Fruit fly (Drosophila melanogaster) whole organism, embryonic: ENCODE data around the gene LanB1.
A peak's percentile ranks its signal among the peaks of the same experiment; 100 is the strongest.

ENCODE experiments used
- BtbVII ChIP-seq: fragments of 200-800 bp; sonication (Bioruptor generic); optimal IDR thresholded peaks from 3 replicates; lab custom pipeline; 2017; ENCODE audit warnings: missing biosample characterization, mild to moderate bottlenecking, missing genetic modification characterization
- CG12299 ChIP-seq: fragments of 200-800 bp; sonication (Bioruptor generic); optimal IDR thresholded peaks from 2 replicates; lab custom pipeline; 2018; ENCODE audit warnings: missing biosample characterization, mild to moderate bottlenecking, missing genetic modification characterization
- CG13894 ChIP-seq: fragments of 200-800 bp; sonication (Bioruptor generic); optimal IDR thresholded peaks from 3 replicates; lab custom pipeline; 2018; ENCODE audit warnings: missing biosample characterization, mild to moderate bottlenecking, missing genetic modification characterization, moderate library complexity
- CG14014 ChIP-seq: fragments of 200-800 bp; sonication (Bioruptor generic); IDR thresholded peaks from 2 replicates; pipeline ENCODE4 v1.3.6; 2022; ENCODE audit warnings: missing biosample characterization, missing genetic modification characterization
- CG14441 ChIP-seq: fragments of 200-800 bp; sonication (Bioruptor generic); IDR thresholded peaks from 2 replicates; pipeline ENCODE4 v1.3.6; 2022; ENCODE audit warnings: missing biosample characterization, missing genetic modification characterization
- CG15011 ChIP-seq: fragments of 200-800 bp; sonication (Bioruptor generic); optimal IDR thresholded peaks from 3 replicates; lab custom pipeline; 2018; ENCODE audit warnings: missing biosample characterization, mild to moderate bottlenecking, missing genetic modification characterization
- CG15073 ChIP-seq: fragments of 200-800 bp; sonication (Bioruptor generic); optimal IDR thresholded peaks from 2 replicates; lab custom pipeline; 2016; ENCODE audit warnings: missing biosample characterization, missing genetic modification characterization
- CG17361 ChIP-seq: fragments of 200-800 bp; sonication (Bioruptor generic); IDR thresholded peaks from 3 replicates; pipeline ENCODE4 v1.3.6; 2022; ENCODE audit warnings: missing biosample characterization, missing genetic modification characterization
- CG18011 ChIP-seq: fragments of 200-800 bp; sonication (Bioruptor generic); optimal IDR thresholded peaks from 2 replicates; lab custom pipeline; 2017; ENCODE audit warnings: missing biosample characterization, missing genetic modification characterization, mild to moderate bottlenecking, moderate library complexity, missing genotype
- CG2678 ChIP-seq: fragments of 200-800 bp; sonication (Bioruptor generic); optimal IDR thresholded peaks from 3 replicates; lab custom pipeline; 2019; ENCODE audit warnings: missing biosample characterization, mild to moderate bottlenecking, missing genetic modification characterization, moderate library complexity
- CG2875 ChIP-seq: fragments of 200-800 bp; sonication (Bioruptor generic); optimal IDR thresholded peaks from 2 replicates; lab custom pipeline; 2017; ENCODE audit warnings: missing biosample characterization, mild to moderate bottlenecking, missing genetic modification characterization, missing genetic modification reagents
- CG30431 ChIP-seq: fragments of 200-800 bp; sonication (Bioruptor generic); optimal IDR thresholded peaks from 2 replicates; lab custom pipeline; 2017; ENCODE audit warnings: missing biosample characterization, missing genetic modification characterization
- CG33557 ChIP-seq: fragments of 200-800 bp; sonication (Bioruptor generic); optimal IDR thresholded peaks from 2 replicates; lab custom pipeline; 2019; ENCODE audit warnings: missing biosample characterization, mild to moderate bottlenecking, missing genetic modification characterization, moderate library complexity
- CG3726 ChIP-seq: fragments of 200-800 bp; sonication (Bioruptor generic); IDR thresholded peaks from 3 replicates; pipeline ENCODE4, ENCODE4 v1.3.6; 2022; ENCODE audit warnings: missing biosample characterization, missing genetic modification characterization
- CG3995 ChIP-seq: fragments of 200-800 bp; sonication (Bioruptor generic); optimal IDR thresholded peaks from 3 replicates; lab custom pipeline; 2016; ENCODE audit warnings: missing biosample characterization, missing genetic modification characterization
- CG4404 ChIP-seq: fragments of 200-800 bp; sonication (Bioruptor generic); IDR thresholded peaks from 2 replicates; pipeline ENCODE4 v1.3.6; 2022; ENCODE audit warnings: missing biosample characterization, missing genetic modification characterization
- CG5245 ChIP-seq: fragments of 200-800 bp; sonication (Bioruptor generic); optimal IDR thresholded peaks from 3 replicates; lab custom pipeline; 2016; ENCODE audit warnings: missing biosample characterization, missing genetic modification characterization
- CG6791 ChIP-seq: fragments of 200-800 bp; sonication (Bioruptor generic); IDR thresholded peaks from 3 replicates; pipeline ENCODE4 v1.3.6; 2022; ENCODE audit warnings: missing biosample characterization, missing genetic modification characterization; ENCODE audit not compliant: partially characterized antibody
- CG7271 ChIP-seq: fragments of 200-800 bp; sonication (Bioruptor generic); optimal IDR thresholded peaks from 2 replicates; lab custom pipeline; 2018; ENCODE audit warnings: missing biosample characterization, mild to moderate bottlenecking, missing genetic modification characterization, moderate library complexity
- CG8290 ChIP-seq, 3 experiments: fragments of 200-800 bp; sonication (Bioruptor generic); optimal IDR thresholded peaks; 2 replicates each; lab custom pipeline; 2016 to 2019; ENCODE audit warnings: missing biosample characterization in 3 of 3, missing genetic modification characterization in 3 of 3, mild to moderate bottlenecking in 2 of 3, moderate library complexity in 1 of 3
- CG9727 ChIP-seq: fragments of 200-800 bp; sonication (Bioruptor generic); optimal IDR thresholded peaks from 3 replicates; lab custom pipeline; 2017; ENCODE audit warnings: missing biosample characterization, mild to moderate bottlenecking, missing genetic modification characterization
- CHES-1-like ChIP-seq: fragments of 200-800 bp; sonication (Bioruptor generic); optimal IDR thresholded peaks from 2 replicates; lab custom pipeline; 2016; ENCODE audit warnings: missing biosample characterization, missing genetic modification characterization
- GATAe ChIP-seq: fragments of 200-800 bp; sonication (Bioruptor generic); conservative IDR thresholded peaks from 2 replicates; pipeline ENCODE4 v1.3.6; 2022; ENCODE audit warnings: missing biosample characterization, missing genetic modification characterization
- H15 ChIP-seq: fragments of 200-800 bp; sonication (Bioruptor generic); IDR thresholded peaks from 3 replicates; pipeline ENCODE4 v1.3.6; 2022; ENCODE audit warnings: missing biosample characterization, missing genetic modification characterization
- Jarid2 ChIP-seq: fragments of 200-800 bp; sonication (Bioruptor generic); optimal IDR thresholded peaks from 3 replicates; lab custom pipeline; 2017; ENCODE audit warnings: mild to moderate bottlenecking, missing biosample characterization, missing genetic modification reagents, missing genetic modification characterization
- Med ChIP-seq: fragments of 200-800 bp; sonication (Bioruptor generic); peaks from one replicate; lab custom pipeline; 2016; ENCODE audit warnings: missing biosample characterization, missing genetic modification characterization, mild to moderate bottlenecking, inconsistent platforms, moderate library complexity
- Mrtf ChIP-seq: fragments of 200-800 bp; sonication (Bioruptor generic); IDR thresholded peaks from 3 replicates; pipeline ENCODE4 v1.3.6; 2022; ENCODE audit warnings: missing biosample characterization, missing genetic modification characterization
- Rfx ChIP-seq: fragments of 200-800 bp; sonication (Bioruptor generic); IDR thresholded peaks from 2 replicates; pipeline ENCODE4 v1.3.6; 2022; ENCODE audit warnings: missing biosample characterization, missing genetic modification characterization
- Scr ChIP-seq: fragments of 200-800 bp; sonication (Bioruptor generic); IDR thresholded peaks from 2 replicates; pipeline ENCODE4 v1.3.6; 2022; ENCODE audit warnings: missing biosample characterization, missing genetic modification characterization; ENCODE audit not compliant: partially characterized antibody
- Spps ChIP-seq: fragments of 200-800 bp; sonication (Bioruptor generic); optimal IDR thresholded peaks from 2 replicates; lab custom pipeline; 2018; ENCODE audit warnings: missing biosample characterization, mild to moderate bottlenecking, missing genetic modification characterization
- Trl ChIP-seq, 3 experiments: fragments of >200 bp in 2 of 3; fragments of 200-800 bp in 1 of 3; sonication (Bioruptor generic) in 1 of 3; optimal IDR thresholded peaks; 2 replicates in 1 of 3; 3 replicates in 2 of 3; lab custom pipeline; 2016 to 2017; ENCODE audit warnings: missing biosample characterization in 1 of 3, missing genetic modification characterization in 1 of 3
- bowl ChIP-seq: fragments of 200-800 bp; sonication (Bioruptor generic); IDR thresholded peaks from 2 replicates; pipeline ENCODE4 v1.3.6; 2022; ENCODE audit warnings: missing biosample characterization, missing genetic modification characterization
- dan ChIP-seq: fragments of 200-800 bp; sonication (Bioruptor generic); IDR thresholded peaks from 2 replicates; pipeline ENCODE4 v1.3.6; 2022; ENCODE audit warnings: missing biosample characterization, missing genetic modification characterization
- dmrt99B ChIP-seq: fragments of 200-800 bp; sonication (Bioruptor generic); optimal IDR thresholded peaks from 2 replicates; lab custom pipeline; 2018; ENCODE audit warnings: missing biosample characterization, mild to moderate bottlenecking, missing genetic modification characterization, moderate library complexity
- dysf ChIP-seq: fragments of 200-800 bp; sonication (Bioruptor generic); IDR thresholded peaks from 3 replicates; pipeline ENCODE4 v1.3.6; 2022; ENCODE audit warnings: missing biosample characterization, missing genetic modification characterization
- ftz-f1 ChIP-seq: fragments of 200-800 bp; sonication (Bioruptor generic); optimal IDR thresholded peaks from 2 replicates; lab custom pipeline; 2016; ENCODE audit warnings: missing biosample characterization, missing genetic modification characterization
- gcm2 ChIP-seq: fragments of 200-800 bp; sonication (Bioruptor generic); optimal IDR thresholded peaks from 2 replicates; lab custom pipeline; 2016; ENCODE audit warnings: missing biosample characterization, missing genetic modification characterization
- gro ChIP-seq: fragments of 200-800 bp; sonication (Bioruptor generic); optimal IDR thresholded peaks from 2 replicates; lab custom pipeline; 2016; ENCODE audit warnings: missing biosample characterization, missing genetic modification characterization
- her ChIP-seq: fragments of 200-800 bp; sonication (Bioruptor generic); optimal IDR thresholded peaks from 2 replicates; lab custom pipeline; 2016; ENCODE audit warnings: missing biosample characterization, missing genetic modification characterization
- kay ChIP-seq: fragments of 200-800 bp; sonication (Bioruptor generic); optimal IDR thresholded peaks from 2 replicates; lab custom pipeline; 2016; ENCODE audit warnings: missing biosample characterization, missing genetic modification characterization
- knrl ChIP-seq: fragments of 200-800 bp; sonication (Bioruptor generic); IDR thresholded peaks from 3 replicates; pipeline ENCODE4 v1.3.6; 2022; ENCODE audit warnings: missing biosample characterization, missing genetic modification characterization; ENCODE audit not compliant: partially characterized antibody
- lilli ChIP-seq: fragments of 200-800 bp; sonication (Bioruptor generic); optimal IDR thresholded peaks from 3 replicates; lab custom pipeline; 2016; ENCODE audit warnings: missing biosample characterization, missing genetic modification characterization
- nau ChIP-seq: fragments of 200-800 bp; sonication (Bioruptor generic); optimal IDR thresholded peaks from 3 replicates; lab custom pipeline; 2017; ENCODE audit warnings: missing biosample characterization, mild to moderate bottlenecking, missing genetic modification characterization, missing genetic modification reagents
- pan ChIP-seq, 4 experiments: fragments of >200 bp in 3 of 4; fragments of 200-800 bp in 1 of 4; sonication (Bioruptor generic) in 1 of 4; optimal IDR thresholded peaks in 3 of 4; IDR thresholded peaks in 1 of 4; 2 replicates each; pipeline versions ENCODE4 v1.3.6 to Lab custom; 2017 to 2022; ENCODE audit warnings: missing biosample characterization in 2 of 4, missing genetic modification characterization in 2 of 4, mixed read lengths in 1 of 4
- ro ChIP-seq: fragments of 200-800 bp; sonication (Bioruptor generic); IDR thresholded peaks from 2 replicates; pipeline ENCODE4 v1.3.6; 2022; ENCODE audit warnings: missing biosample characterization, missing genetic modification characterization
- run ChIP-seq: fragments of 200-800 bp; sonication (Bioruptor generic); optimal IDR thresholded peaks from 3 replicates; lab custom pipeline; 2018; ENCODE audit warnings: missing biosample characterization, mild to moderate bottlenecking, missing genetic modification characterization
- yki ChIP-seq: fragments of >200 bp; optimal IDR thresholded peaks from 3 replicates; lab custom pipeline; 2018
- z ChIP-seq: fragments of 200-800 bp; sonication (Bioruptor generic); IDR thresholded peaks from 3 replicates; pipeline ENCODE4 v1.3.6; 2022; ENCODE audit warnings: missing biosample characterization, missing genetic modification characterization

LanB1 gene

DNA sequence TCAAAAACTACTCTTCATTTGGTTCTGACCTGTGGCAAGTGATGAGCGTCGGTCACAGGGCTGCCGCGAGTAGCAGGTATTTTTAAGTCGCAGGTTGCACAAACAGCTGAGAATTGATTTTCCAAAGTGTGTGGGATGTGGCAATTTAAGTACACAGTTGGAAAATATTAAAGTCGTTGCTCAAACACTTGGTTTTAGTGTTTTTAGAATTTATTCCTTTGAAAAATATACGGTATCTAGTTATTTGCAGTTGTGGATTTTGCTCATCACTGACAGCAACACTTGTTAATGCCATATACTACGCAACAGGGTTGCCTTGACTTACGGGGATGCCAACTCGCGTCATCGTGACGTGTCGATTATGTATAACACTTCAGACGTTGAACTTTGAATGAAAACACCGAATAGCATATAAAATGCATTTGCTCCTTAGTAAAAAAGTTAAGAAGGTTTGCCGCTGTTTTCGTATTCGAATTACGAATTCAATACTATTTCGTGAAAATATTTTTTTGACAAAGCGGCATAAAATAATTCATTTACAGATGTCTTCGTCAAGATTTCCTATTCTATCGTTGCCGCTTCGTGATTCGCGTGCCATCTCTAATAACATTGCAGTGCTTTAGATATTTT, 11.3 kb upstream of the LanB1 start, which contains the start of the genes Herp and r2d2 (continued):
- peak; percentile 86 for TF ChIP-seq kay (GFP tag; lab: Kevin White, UChicago)
- TF ChIP-seq CG3726 (GFP tag; lab: Robert Waterston, UW) = peak; percentile 65; the same call in 2 of the 3 replicates
- peak; percentile 82 for TF ChIP-seq knrl (GFP tag; lab: Robert Waterston, UW)
- peak; percentile 93 for TF ChIP-seq CG2678 (tag; lab: Kevin White, UChicago)
- peak; percentile 62 for TF ChIP-seq CG7271 (tag; lab: Kevin White, UChicago)
- peak; percentile 82 for TF ChIP-seq H15 (GFP tag; lab: Robert Waterston, UW)
- peak; percentile 91 for TF ChIP-seq CG14014 (GFP tag; lab: Robert Waterston, UW)
- no peak for TF ChIP-seq Trl (optimal IDR thresholded peaks at IDR 0.05; lab: Kevin White, UChicago)
- TF ChIP-seq Trl (GFP tag; optimal IDR thresholded peaks at IDR 0.05; lab: Kevin White, UChicago) = peak; percentile 96
- TF ChIP-seq ro (GFP tag; lab: Robert Waterston, UW) = peak; percentile 67
- TF ChIP-seq CG14441 (GFP tag; lab: Robert Waterston, UW) = peak; percentile 87
- TF ChIP-seq CG12299 = peak; percentile 88
- TF ChIP-seq z (GFP tag; lab: Robert Waterston, UW) = no peak
- peak; percentile 76 for TF ChIP-seq CG15011 (GFP tag; lab: Kevin White, UChicago)
- TF ChIP-seq yki (lab: Kevin White, UChicago) = no peak
- peak; percentile 87 for TF ChIP-seq BtbVII
- peak; percentile 83 for TF ChIP-seq CG5245 (GFP tag; lab: Kevin White, UChicago)
- peak; percentile 61 for TF ChIP-seq CG18011 (GFP tag; lab: Kevin White, UChicago)
- TF ChIP-seq dmrt99B = peak; percentile 87
- peak; percentile 55; the same call in 1 of the 2 replicates for TF ChIP-seq dan (GFP tag; lab: Robert Waterston, UW)
- TF ChIP-seq ftz-f1 (GFP tag; lab: Kevin White, UChicago) = peak; percentile 61
- TF ChIP-seq Scr (GFP tag; lab: Robert Waterston, UW) = peak; percentile 86
- peak; percentile 96 for TF ChIP-seq CHES-1-like (GFP tag; lab: Kevin White, UChicago)
- peak; percentile 94 for TF ChIP-seq CG17361 (GFP tag; lab: Robert Waterston, UW)
- TF ChIP-seq CG33557 (GFP tag; lab: Kevin White, UChicago) = peak; percentile 87
- TF ChIP-seq lilli (GFP tag; lab: Kevin White, UChicago) = peak; percentile 95
- TF ChIP-seq gro (GFP tag; lab: Kevin White, UChicago) = peak; percentile 95
- TF ChIP-seq Mrtf (GFP tag; lab: Robert Waterston, UW) = peak; percentile 83; the same call in 2 of the 3 replicates
- TF ChIP-seq Med (GFP tag; lab: Kevin White, UChicago) = peak; percentile 99
- TF ChIP-seq bowl (GFP tag; lab: Robert Waterston, UW) = peak; percentile 66
- TF ChIP-seq CG2875 (GFP tag; lab: Kevin White, UChicago) = peak; percentile 64
- peak; percentile 69 for TF ChIP-seq CG30431 (GFP tag; lab: Kevin White, UChicago)
- no peak for TF ChIP-seq pan (optimal IDR thresholded peaks at IDR 0.05; lab: Kevin White, UChicago)
- peak in 1 of 2 experiments; percentile 84 for TF ChIP-seq pan (GFP tag; optimal IDR thresholded peaks at IDR 0.05 in 1 of 2, IDR thresholded peaks at IDR 0.05 in 1 of 2)
- peak; percentile 69 for TF ChIP-seq Spps
- TF ChIP-seq CG15073 (GFP tag; lab: Kevin White, UChicago) = peak; percentile 55
- peak; percentile 94 for TF ChIP-seq dysf (GFP tag; lab: Robert Waterston, UW)
- TF ChIP-seq run (tag; lab: Kevin White, UChicago) = peak; percentile 64
- TF ChIP-seq CG9727 (GFP tag; lab: Kevin White, UChicago) = peak; percentile 90
- TF ChIP-seq CG6791 (GFP tag; lab: Robert Waterston, UW) = peak; percentile 58; the same call in 2 of the 3 replicates
- peak; percentile 31; the same call in 1 of the 2 replicates for TF ChIP-seq GATAe (GFP tag; lab: Robert Waterston, UW)
- peak; percentile 90 for TF ChIP-seq CG4404 (GFP tag; lab: Robert Waterston, UW)
- peak; percentile 75 for TF ChIP-seq gcm2 (GFP tag; lab: Kevin White, UChicago)
- peak; percentile 82 for TF ChIP-seq CG8290 (GFP tag; optimal IDR thresholded peaks at IDR 0.05; lab: Kevin White, UChicago)
- TF ChIP-seq CG8290 (tag; optimal IDR thresholded peaks at IDR 0.05; lab: Kevin White, UChicago) = peak; percentile 45 to 90
- peak; percentile 94 for TF ChIP-seq Rfx (GFP tag; lab: Robert Waterston, UW)
- peak; percentile 84 for TF ChIP-seq nau
- peak; percentile 92 for TF ChIP-seq her (GFP tag; lab: Kevin White, UChicago)
- peak; percentile 93 for TF ChIP-seq CG13894 (tag; lab: Kevin White, UChicago)
- TF ChIP-seq CG3995 (GFP tag; lab: Kevin White, UChicago) = peak; percentile 100
- peak; percentile 71 for TF ChIP-seq Jarid2
